Fruit fly (Drosophila melanogaster): Measurements from ENCODE around the gene CG16820.

The CG16820 gene

DNA sequence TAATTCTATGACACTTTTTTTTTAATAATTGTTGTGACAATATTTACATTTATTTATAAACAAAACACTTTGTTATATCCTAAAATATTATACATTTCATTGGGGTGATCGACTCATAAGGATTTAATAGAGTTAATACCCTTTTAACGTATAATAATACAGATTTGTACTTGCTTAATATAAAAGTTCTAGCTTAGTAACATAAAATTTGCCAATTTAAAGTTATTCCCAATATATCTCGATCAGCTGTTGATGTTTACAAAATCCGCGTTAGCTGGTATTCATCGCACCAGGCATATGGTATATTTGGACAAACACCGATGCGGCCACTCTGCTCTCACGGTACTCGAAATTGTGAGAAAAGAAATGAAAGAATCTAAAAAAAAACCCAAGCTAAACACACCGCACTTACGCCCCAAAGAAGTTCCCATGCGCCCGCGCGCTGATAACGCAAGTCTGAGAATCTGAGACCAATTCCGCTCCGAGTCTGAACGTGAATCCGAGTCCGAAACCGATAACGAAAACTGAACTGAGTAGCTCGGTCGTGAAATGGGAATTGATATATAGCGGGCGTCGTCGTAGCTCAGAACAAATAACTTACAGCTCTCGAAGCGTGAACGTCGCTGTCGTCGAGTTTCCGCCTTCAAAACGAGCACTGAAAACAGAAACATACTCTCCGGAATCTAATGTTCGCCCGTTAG, 42.4 kb upstream of the CG16820 start, which contains the start of gene Pect (continued):
- TF ChIP-seq ftz-f1 (GFP tag; optimal IDR thresholded peaks at IDR 0.05) (peak; percentile 4), Dip2 (GFP tag; IDR thresholded peaks at IDR 0.05) (no peak), CG9797 (GFP tag; optimal IDR thresholded peaks at IDR 0.05) (peak; percentile 80), cwo (GFP tag; optimal IDR thresholded peaks at IDR 0.05) (peak; percentile 57), Ssrp (tag; optimal IDR thresholded peaks at IDR 0.05) (peak; percentile 46), CG8089 (GFP tag; optimal IDR thresholded peaks at IDR 0.05) (no peak), CG18599 (GFP tag; optimal IDR thresholded peaks at IDR 0.05) (no peak), pan (optimal IDR thresholded peaks at IDR 0.05) (no peak), pan (GFP tag; optimal IDR thresholded peaks at IDR 0.05 in 1 of 2, IDR thresholded peaks at IDR 0.05 in 1 of 2) (peak in 1 of 2 experiments; percentile 4), zf30C (GFP tag; optimal IDR thresholded peaks at IDR 0.05) (no peak), Dp (GFP tag; optimal IDR thresholded peaks at IDR 0.05) (peak; percentile 10), Ptx1 (GFP tag; IDR thresholded peaks at IDR 0.05) (peak; percentile 60), CG12744 (GFP tag; optimal IDR thresholded peaks at IDR 0.05) (no peak), slbo (GFP tag; IDR thresholded peaks at IDR 0.05) (peak; percentile 73), nerfin-1 (tag; optimal IDR thresholded peaks at IDR 0.05) (no peak), caup (GFP tag; optimal IDR thresholded peaks at IDR 0.05; ENCODE audit: severe bottlenecking) (peak; percentile 30), CG4424 (GFP tag; optimal IDR thresholded peaks at IDR 0.05) (no peak), Taf1 (GFP tag; IDR thresholded peaks at IDR 0.05) (no peak), Hr3 (GFP tag; optimal IDR thresholded peaks at IDR 0.05) (peak; percentile 37), hkb (optimal IDR thresholded peaks at IDR 0.05) (no peak), hkb (GFP tag; IDR thresholded peaks at IDR 0.05) (0 out of 2 replicates have a peak, but pooled peaks have one; percentile 52), chm (GFP tag; IDR thresholded peaks at IDR 0.05) (peak; percentile 63; the same call in 1 of the 2 replicates), HLH54F (GFP tag; optimal IDR thresholded peaks at IDR 0.05) (no peak), CG10267 (tag; optimal IDR thresholded peaks at IDR 0.05) (peak; percentile 60), CG13287 (GFP tag; IDR thresholded peaks at IDR 0.05; ENCODE audit: partially characterized antibody) (peak; percentile 63), seq (GFP tag; IDR thresholded peaks at IDR 0.05) (peak; percentile 44; the same call in 1 of the 2 replicates), BtbVII (GFP tag; optimal IDR thresholded peaks at IDR 0.05) (peak; percentile 4), CG18011 (GFP tag; optimal IDR thresholded peaks at IDR 0.05) (peak; percentile 8), gfzf (GFP tag; optimal IDR thresholded peaks at IDR 0.05) (peak; percentile 89), zen (tag; optimal IDR thresholded peaks at IDR 0.05) (no peak), CG17829 (tag; optimal IDR thresholded peaks at IDR 0.05) (peak; percentile 14), dpn (GFP tag; optimal IDR thresholded peaks at IDR 0.05) (no peak), wor (GFP tag; IDR thresholded peaks at IDR 0.05) (no peak), bowl (GFP tag; IDR thresholded peaks at IDR 0.05) (no peak), CG12299 (tag; optimal IDR thresholded peaks at IDR 0.05) (peak; percentile 49), sens (GFP tag) (peak; percentile 6), CG14014 (GFP tag; IDR thresholded peaks at IDR 0.05) (peak; percentile 19; the same call in 1 of the 2 replicates), jing (GFP tag; optimal IDR thresholded peaks at IDR 0.05) (no peak), CG18764 (GFP tag; optimal IDR thresholded peaks at IDR 0.05) (no peak), CG15479 (GFP tag; optimal IDR thresholded peaks at IDR 0.05) (no peak), CG9817 (tag; optimal IDR thresholded peaks at IDR 0.05) (peak; percentile 16), CoRest (tag; optimal IDR thresholded peaks at IDR 0.05) (peak; percentile 58), bab2 (GFP tag; optimal IDR thresholded peaks at IDR 0.05) (no peak), sna (GFP tag; IDR thresholded peaks at IDR 0.05; ENCODE audit: partially characterized antibody) (0 out of 2 replicates have a peak, but pooled peaks have one; percentile 35), Ets65A (GFP tag) (no peak), gro (GFP tag; optimal IDR thresholded peaks at IDR 0.05) (peak; percentile 62), Dll (GFP tag; IDR thresholded peaks at IDR 0.05; ENCODE audit: partially characterized antibody) (peak; percentile 62; the same call in 2 of the 4 replicates), sob (GFP tag; IDR thresholded peaks at IDR 0.05) (peak; percentile 55; the same call in 1 of the 2 replicates), Hsf (GFP tag; optimal IDR thresholded peaks at IDR 0.05) (no peak), pho (GFP tag; optimal IDR thresholded peaks at IDR 0.05) (no peak)

Measured in whole organism, embryonic.